Fruit fly (Drosophila melanogaster) whole organism, adult: ENCODE results near the gene CG13078.

ENCODE experiments used
- CG11617 ChIP-seq: fragments of 200-800 bp; sonication (Bioruptor generic); optimal IDR thresholded peaks from 2 replicates; lab custom pipeline; 2017; ENCODE audit warnings: mild to moderate bottlenecking, missing biosample characterization, missing genetic modification reagents, missing genetic modification characterization
- CG12768 ChIP-seq: fragments of 200-800 bp; sonication (Bioruptor generic); optimal IDR thresholded peaks from 2 replicates; lab custom pipeline; 2017; ENCODE audit warnings: missing biosample characterization, missing genetic modification characterization, mild to moderate bottlenecking, moderate library complexity, missing genetic modification reagents
- CG33017 ChIP-seq: fragments of 200-800 bp; sonication (Bioruptor generic); optimal IDR thresholded peaks from 2 replicates; lab custom pipeline; 2018; ENCODE audit warnings: missing biosample characterization, mild to moderate bottlenecking, missing genetic modification characterization, moderate library complexity
- CG5204 ChIP-seq: fragments of 200-800 bp; sonication (Bioruptor generic); optimal IDR thresholded peaks from 2 replicates; lab custom pipeline; 2016; ENCODE audit warnings: missing biosample characterization, missing genetic modification characterization
- Clk ChIP-seq: fragments of 200-800 bp; sonication (Bioruptor generic); optimal IDR thresholded peaks from 2 replicates; lab custom pipeline; 2017; ENCODE audit warnings: missing biosample characterization, missing genetic modification characterization
- Hr96 ChIP-seq: fragments of 200-800 bp; sonication (Bioruptor generic); optimal IDR thresholded peaks from 2 replicates; lab custom pipeline; 2016; ENCODE audit warnings: missing biosample characterization, missing genetic modification characterization
- Mnt ChIP-seq: fragments of 200-800 bp; sonication (Bioruptor generic); optimal IDR thresholded peaks from 2 replicates; lab custom pipeline; 2016; ENCODE audit warnings: missing biosample characterization, mild to moderate bottlenecking, missing genetic modification characterization
- bab1 ChIP-seq: fragments of 200-800 bp; sonication (Bioruptor generic); optimal IDR thresholded peaks from 3 replicates; lab custom pipeline; 2019; ENCODE audit warnings: missing biosample characterization, mild to moderate bottlenecking, missing genetic modification characterization, moderate library complexity
- kay ChIP-seq: fragments of 200-800 bp; sonication (Bioruptor generic); peaks from one replicate; lab custom pipeline; 2016; ENCODE audit warnings: missing biosample characterization, missing genetic modification characterization, borderline replicate concordance
- pad ChIP-seq: fragments of 200-800 bp; sonication (Bioruptor generic); optimal IDR thresholded peaks from 3 replicates; lab custom pipeline; 2017; ENCODE audit warnings: missing biosample characterization, missing genetic modification characterization, mild to moderate bottlenecking, moderate library complexity, missing genetic modification reagents
- tj ChIP-seq: fragments of 200-800 bp; sonication (Bioruptor generic); optimal IDR thresholded peaks from 3 replicates; lab custom pipeline; 2017; ENCODE audit warnings: missing biosample characterization, mild to moderate bottlenecking, missing genetic modification characterization, moderate library complexity

dm6 chr2L:19526844-19527243 lies 36.9 kb upstream of the CG13078 start:
- TF ChIP-seq CG12768 (GFP tag; lab: Kevin White, UChicago) (no peak), Hr96 (no peak), tj (GFP tag; lab: Kevin White, UChicago) (no peak), Clk (GFP tag; lab: Kevin White, UChicago) (no peak), bab1 (GFP tag; lab: Kevin White, UChicago) (no peak), kay (GFP tag; lab: Kevin White, UChicago) (no peak), CG33017 (tag; lab: Kevin White, UChicago) (no peak), CG5204 (GFP tag; lab: Kevin White, UChicago) (no peak), Mnt (GFP tag; lab: Kevin White, UChicago) (no peak), CG11617 (GFP tag; lab: Kevin White, UChicago) (no peak), pad (GFP tag; lab: Kevin White, UChicago) (no peak)
